Fruit fly (Drosophila melanogaster) whole organism, prepupa: ENCODE data around the gene CG13108.

Source experiments
- Blimp-1 ChIP-seq: fragments of 200-800 bp; sonication (Bioruptor generic); optimal IDR thresholded peaks from 3 replicates; lab custom pipeline; 2017; ENCODE audit warnings: missing biosample characterization, missing genetic modification characterization, mild to moderate bottlenecking, moderate library complexity, missing genetic modification reagents
- CG31627 ChIP-seq: fragments of 200-800 bp; sonication (Bioruptor generic); optimal IDR thresholded peaks from 3 replicates; lab custom pipeline; 2016; ENCODE audit warnings: missing biosample characterization, missing genetic modification characterization
- CG6808 ChIP-seq: fragments of 200-800 bp; sonication (Bioruptor generic); optimal IDR thresholded peaks from 3 replicates; lab custom pipeline; 2017; ENCODE audit warnings: missing biosample characterization, missing genetic modification characterization, mild to moderate bottlenecking, moderate library complexity, missing genetic modification reagents
- CG8632 ChIP-seq: fragments of 200-800 bp; sonication (Bioruptor generic); optimal IDR thresholded peaks from 3 replicates; lab custom pipeline; 2016; ENCODE audit warnings: missing biosample characterization, missing genetic modification characterization
- Hr39 ChIP-seq: fragments of 200-800 bp; sonication (Bioruptor generic); optimal IDR thresholded peaks from 2 replicates; lab custom pipeline; 2016; ENCODE audit warnings: missing biosample characterization, missing genetic modification characterization
- Sox14 ChIP-seq: fragments of 200-800 bp; sonication (Bioruptor generic); optimal IDR thresholded peaks from 3 replicates; lab custom pipeline; 2016; ENCODE audit warnings: missing biosample characterization, missing genetic modification characterization
- Sox15 ChIP-seq: fragments of 200-800 bp; sonication (Bioruptor generic); optimal IDR thresholded peaks from 3 replicates; lab custom pipeline; 2016; ENCODE audit warnings: missing biosample characterization, missing genetic modification characterization
- dsx ChIP-seq: fragments of 200-800 bp; optimal IDR thresholded peaks from 3 replicates; lab custom pipeline; 2019; ENCODE audit warnings: missing biosample characterization, mild to moderate bottlenecking, missing genetic modification characterization, moderate library complexity; ENCODE audit not compliant: poor library complexity, severe bottlenecking
- net ChIP-seq: fragments of 200-800 bp; sonication (Bioruptor generic); optimal IDR thresholded peaks from 3 replicates; lab custom pipeline; 2016; ENCODE audit warnings: missing biosample characterization, missing genetic modification characterization
- pdm3 ChIP-seq: fragments of 200-800 bp; sonication (Bioruptor generic); optimal IDR thresholded peaks from 3 replicates; lab custom pipeline; 2016; ENCODE audit warnings: missing biosample characterization, missing genetic modification characterization
- svp ChIP-seq: fragments of 200-800 bp; sonication (Bioruptor generic); peaks from one replicate; lab custom pipeline; 2016; ENCODE audit warnings: missing biosample characterization, missing genetic modification characterization

dm6 chr2L:9175172-9175571 lies 11.1 kb downstream of the CG13108 start:
- peak; percentile 67 for TF ChIP-seq CG6808
- no peak for TF ChIP-seq Blimp-1 (GFP tag; lab: Kevin White, UChicago)
- TF ChIP-seq Sox14 (GFP tag; lab: Kevin White, UChicago) = no peak
- no peak for TF ChIP-seq svp (GFP tag; lab: Kevin White, UChicago)
- TF ChIP-seq Hr39 (GFP tag; lab: Kevin White, UChicago) = no peak
- TF ChIP-seq pdm3 = no peak
- TF ChIP-seq Sox15 (GFP tag; lab: Kevin White, UChicago) = no peak
- TF ChIP-seq net = peak; percentile 73
- TF ChIP-seq CG31627 (GFP tag; lab: Kevin White, UChicago) = no peak
- peak; percentile 52 for TF ChIP-seq dsx (GFP tag; lab: Kevin White, UChicago)
- peak; percentile 1 for TF ChIP-seq CG8632 (GFP tag; lab: Kevin White, UChicago)
